Worm (Caenorhabditis elegans) whole organism, L3 larva: Measurements from ENCODE around the gene T01G6.1.

Experiments
- ama-1 ChIP-seq: fragments of 150-350 bp; optimal IDR thresholded peaks from 2 replicates; lab custom pipeline; 2018
- ceh-82 ChIP-seq: fragments of 150-350 bp; optimal IDR thresholded peaks from 2 replicates; lab custom pipeline; 2014; ENCODE audit warnings: missing biosample characterization, missing genetic modification characterization
- elt-1 ChIP-seq: fragments of 150-350 bp; optimal IDR thresholded peaks from 2 replicates; lab custom pipeline; 2014; ENCODE audit warnings: missing biosample characterization, missing genetic modification characterization
- fos-1 ChIP-seq: fragments of 150-350 bp; optimal IDR thresholded peaks from 2 replicates; lab custom pipeline; 2014; ENCODE audit warnings: missing biosample characterization, missing genetic modification characterization
- lin-15B ChIP-seq: fragments of 150-350 bp; optimal IDR thresholded peaks from 2 replicates; lab custom pipeline; 2014; ENCODE audit warnings: missing biosample characterization, missing genetic modification characterization
- lsy-12 ChIP-seq: sonication (generic microtip); optimal IDR thresholded peaks from 2 replicates; lab custom pipeline; 2016; ENCODE audit warnings: mild to moderate bottlenecking, missing genetic modification characterization, missing compliant biosample characterization
- nhr-11 ChIP-seq: fragments of 150-350 bp; optimal IDR thresholded peaks from 2 replicates; lab custom pipeline; 2014; ENCODE audit warnings: missing biosample characterization, missing genetic modification characterization
- nhr-76 ChIP-seq: fragments of 150-350 bp; sonication (generic microtip); optimal IDR thresholded peaks from 5 replicates; lab custom pipeline; 2014; ENCODE audit warnings: missing biosample characterization, missing genetic modification characterization
- sea-2 ChIP-seq: fragments of 150-350 bp; sonication (generic microtip); optimal IDR thresholded peaks from 4 replicates; lab custom pipeline; 2014; ENCODE audit warnings: missing biosample characterization, missing genetic modification reagents, missing genetic modification characterization
- zag-1 ChIP-seq: fragments of 150-350 bp; optimal IDR thresholded peaks from 2 replicates; lab custom pipeline; 2014; ENCODE audit warnings: missing biosample characterization, missing genetic modification characterization

DNA sequence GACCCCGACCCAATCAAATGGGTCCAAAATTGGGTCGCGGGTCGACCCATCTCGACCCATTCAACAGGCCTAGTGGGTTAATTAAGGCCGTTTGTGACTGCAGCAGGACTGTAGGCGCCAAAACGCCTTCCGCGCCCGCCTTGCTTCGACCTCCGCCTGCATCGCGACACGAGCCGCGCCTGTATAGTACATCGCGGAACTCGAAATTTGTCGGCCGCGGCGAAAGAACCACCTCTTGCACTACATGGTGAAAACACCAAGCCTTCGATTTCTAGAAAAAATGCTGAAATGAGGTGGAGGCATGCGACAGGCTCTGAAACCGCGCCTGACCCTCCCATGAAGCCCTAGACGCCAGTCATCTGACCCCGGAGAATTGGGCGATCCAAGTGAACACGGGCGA, 9.5 kb upstream of the T01G6.1 start:
- TF ChIP-seq nhr-11 = no peak
- TF ChIP-seq lsy-12 (tag; lab: Kevin White, UChicago) = no peak
- no peak for TF ChIP-seq lin-15B (tag; lab: Kevin White, UChicago)
- TF ChIP-seq fos-1 (tag; lab: Kevin White, UChicago) = no peak
- TF ChIP-seq zag-1 (tag; lab: Kevin White, UChicago) = no peak
- TF ChIP-seq ama-1 (lab: Kevin White, UChicago) = no peak
- no peak for TF ChIP-seq elt-1
- no peak for TF ChIP-seq ceh-82
- no peak for TF ChIP-seq sea-2 (GFP tag; lab: Kevin White, UChicago)
- TF ChIP-seq nhr-76 (tag; lab: Kevin White, UChicago) = no peak
